Fruit fly (Drosophila melanogaster) whole organism, embryonic: ENCODE data around the gene Traf-like.

ENCODE experiments used
- Atf3 ChIP-seq: fragments of 200-800 bp; sonication (Bioruptor generic); optimal IDR thresholded peaks from 3 replicates; lab custom pipeline; 2016; ENCODE audit warnings: missing biosample characterization, missing genetic modification characterization
- Awh ChIP-seq: fragments of 200-800 bp; sonication (Bioruptor generic); IDR thresholded peaks from 2 replicates; pipeline ENCODE4, ENCODE4 v1.3.6; 2022; ENCODE audit warnings: missing biosample characterization, missing genetic modification characterization
- B-H1 ChIP-seq: fragments of 200-800 bp; sonication (Bioruptor generic); IDR thresholded peaks from 3 replicates; pipeline ENCODE4 v1.3.6; 2022; ENCODE audit warnings: missing biosample characterization, missing genetic modification characterization
- CG1024 ChIP-seq: fragments of 200-800 bp; sonication (Bioruptor generic); IDR thresholded peaks from 2 replicates; pipeline ENCODE4 v1.3.6; 2022; ENCODE audit warnings: missing biosample characterization, missing genetic modification characterization
- CG10274 ChIP-seq: fragments of 200-800 bp; sonication (Bioruptor generic); optimal IDR thresholded peaks from 3 replicates; lab custom pipeline; 2017; ENCODE audit warnings: missing biosample characterization, mild to moderate bottlenecking, missing genetic modification characterization
- CG10321 ChIP-seq: fragments of 200-800 bp; sonication (Bioruptor generic); IDR thresholded peaks from 2 replicates; pipeline ENCODE4 v1.3.6; 2022; ENCODE audit warnings: missing biosample characterization, missing genetic modification characterization
- CG10543 ChIP-seq: fragments of 200-800 bp; sonication (Bioruptor generic); optimal IDR thresholded peaks from 3 replicates; lab custom pipeline; 2017; ENCODE audit warnings: missing biosample characterization, mild to moderate bottlenecking, missing genetic modification characterization, moderate library complexity
- CG11695 ChIP-seq: fragments of 200-800 bp; sonication (Bioruptor generic); IDR thresholded peaks from 3 replicates; pipeline ENCODE4 v1.3.6; 2022; ENCODE audit warnings: missing biosample characterization, missing genetic modification characterization
- CG11696 ChIP-seq: fragments of 200-800 bp; sonication (Bioruptor generic); IDR thresholded peaks from 2 replicates; pipeline ENCODE4 v1.3.6; 2022; ENCODE audit warnings: missing biosample characterization, missing genetic modification characterization
- CG11723 ChIP-seq: fragments of 200-800 bp; sonication (Bioruptor generic); optimal IDR thresholded peaks from 2 replicates; lab custom pipeline; 2017; ENCODE audit warnings: missing biosample characterization, mild to moderate bottlenecking, missing genetic modification characterization
- CG1647 ChIP-seq: fragments of 200-800 bp; sonication (Bioruptor generic); optimal IDR thresholded peaks from 3 replicates; lab custom pipeline; 2016; ENCODE audit warnings: missing biosample characterization, missing genetic modification characterization
- CG16863 ChIP-seq: fragments of 200-800 bp; sonication (Bioruptor generic); optimal IDR thresholded peaks from 3 replicates; lab custom pipeline; 2016; ENCODE audit warnings: missing biosample characterization, missing genetic modification characterization
- CG18011 ChIP-seq: fragments of 200-800 bp; sonication (Bioruptor generic); optimal IDR thresholded peaks from 2 replicates; lab custom pipeline; 2017; ENCODE audit warnings: missing biosample characterization, missing genetic modification characterization, mild to moderate bottlenecking, moderate library complexity, missing genotype
- CG18599 ChIP-seq: fragments of 200-800 bp; sonication (Bioruptor generic); optimal IDR thresholded peaks from 3 replicates; lab custom pipeline; 2017; ENCODE audit warnings: missing biosample characterization, missing genetic modification characterization, mild to moderate bottlenecking, moderate library complexity, missing genetic modification reagents
- CG3407 ChIP-seq: fragments of 200-800 bp; sonication (Bioruptor generic); optimal IDR thresholded peaks from 2 replicates; lab custom pipeline; 2018; ENCODE audit warnings: missing biosample characterization, mild to moderate bottlenecking, missing genetic modification characterization
- CG3726 ChIP-seq: fragments of 200-800 bp; sonication (Bioruptor generic); IDR thresholded peaks from 3 replicates; pipeline ENCODE4, ENCODE4 v1.3.6; 2022; ENCODE audit warnings: missing biosample characterization, missing genetic modification characterization
- CG3995 ChIP-seq: fragments of 200-800 bp; sonication (Bioruptor generic); optimal IDR thresholded peaks from 3 replicates; lab custom pipeline; 2016; ENCODE audit warnings: missing biosample characterization, missing genetic modification characterization
- CG43689 ChIP-seq: fragments of 200-800 bp; sonication (Bioruptor generic); IDR thresholded peaks from 2 replicates; pipeline ENCODE4 v1.3.6; 2022; ENCODE audit warnings: missing biosample characterization, missing genetic modification characterization
- CG6272 ChIP-seq: fragments of 200-800 bp; sonication (Bioruptor generic); IDR thresholded peaks from 2 replicates; pipeline ENCODE4 v1.3.6; 2022; ENCODE audit warnings: missing biosample characterization, missing genetic modification characterization
- CG6689 ChIP-seq: fragments of 200-800 bp; sonication (Bioruptor generic); IDR thresholded peaks from 2 replicates; pipeline ENCODE4 v1.3.6; 2022; ENCODE audit warnings: missing biosample characterization, missing genetic modification characterization
- CG8478 ChIP-seq: fragments of >200 bp; optimal IDR thresholded peaks from 2 replicates; lab custom pipeline; 2018
- CG9817 ChIP-seq: fragments of 200-800 bp; sonication (Bioruptor generic); optimal IDR thresholded peaks from 2 replicates; lab custom pipeline; 2018; ENCODE audit warnings: missing biosample characterization, mild to moderate bottlenecking, missing genetic modification characterization, moderate library complexity
- CrebB ChIP-seq: fragments of 200-800 bp; sonication (Bioruptor generic); optimal IDR thresholded peaks from 3 replicates; lab custom pipeline; 2018; ENCODE audit warnings: missing biosample characterization, mild to moderate bottlenecking, missing genetic modification characterization
- Ets97D ChIP-seq: fragments of 200-800 bp; sonication (Bioruptor generic); optimal IDR thresholded peaks from 3 replicates; lab custom pipeline; 2016; ENCODE audit warnings: missing biosample characterization, missing genetic modification characterization
- Hr39 ChIP-seq: fragments of >200 bp; optimal IDR thresholded peaks from 2 replicates; lab custom pipeline; 2017
- Lim3 ChIP-seq: fragments of 200-800 bp; sonication (Bioruptor generic); IDR thresholded peaks from 2 replicates; pipeline ENCODE4 v1.3.6; 2022; ENCODE audit warnings: missing biosample characterization, missing genetic modification characterization
- Lpt ChIP-seq: fragments of >200 bp; optimal IDR thresholded peaks from 2 replicates; lab custom pipeline; 2018; ENCODE audit warnings: missing biosample characterization, missing genetic modification characterization
- Mrtf ChIP-seq: fragments of 200-800 bp; sonication (Bioruptor generic); IDR thresholded peaks from 3 replicates; pipeline ENCODE4 v1.3.6; 2022; ENCODE audit warnings: missing biosample characterization, missing genetic modification characterization
- Oli ChIP-seq: fragments of 200-800 bp; sonication (Bioruptor generic); optimal IDR thresholded peaks from 2 replicates; lab custom pipeline; 2018; ENCODE audit warnings: missing biosample characterization, mild to moderate bottlenecking, missing genetic modification characterization, moderate library complexity
- Ptx1 ChIP-seq: fragments of 200-800 bp; sonication (Bioruptor generic); IDR thresholded peaks from 2 replicates; pipeline ENCODE4 v1.3.6; 2022; ENCODE audit warnings: missing biosample characterization, missing genetic modification characterization
- Ravus ChIP-seq: fragments of 200-800 bp; sonication (Bioruptor generic); IDR thresholded peaks from 2 replicates; pipeline ENCODE4 v1.3.6; 2022; ENCODE audit warnings: missing biosample characterization, missing genetic modification characterization
- Ssrp ChIP-seq: fragments of 200-800 bp; sonication (Bioruptor generic); optimal IDR thresholded peaks from 2 replicates; lab custom pipeline; 2018; ENCODE audit warnings: missing biosample characterization, mild to moderate bottlenecking, missing genetic modification characterization, moderate library complexity
- TFAM ChIP-seq: fragments of 200-800 bp; sonication (Bioruptor generic); optimal IDR thresholded peaks from 2 replicates; lab custom pipeline; 2017; ENCODE audit warnings: missing biosample characterization, missing genetic modification characterization, inconsistent platforms
- YL-1 ChIP-seq: fragments of 200-800 bp; sonication (Bioruptor generic); optimal IDR thresholded peaks from 3 replicates; lab custom pipeline; 2017; ENCODE audit warnings: missing biosample characterization, mild to moderate bottlenecking, missing genetic modification characterization
- al ChIP-seq: fragments of 200-800 bp; sonication (Bioruptor generic); IDR thresholded peaks from 2 replicates; pipeline ENCODE4 v1.3.6; 2022; ENCODE audit warnings: missing biosample characterization, missing genetic modification characterization
- ap ChIP-seq: fragments of 200-800 bp; sonication (Bioruptor generic); IDR thresholded peaks from 2 replicates; pipeline ENCODE4 v1.3.6; 2022; ENCODE audit warnings: missing biosample characterization, missing genetic modification characterization
- bbx ChIP-seq: fragments of 200-800 bp; sonication (Bioruptor generic); IDR thresholded peaks from 2 replicates; pipeline ENCODE4 v1.3.6; 2022; ENCODE audit warnings: missing biosample characterization, missing genetic modification characterization; ENCODE audit not compliant: partially characterized antibody
- bigmax ChIP-seq: fragments of 200-800 bp; sonication (Bioruptor generic); optimal IDR thresholded peaks from 2 replicates; lab custom pipeline; 2018; ENCODE audit warnings: missing biosample characterization, mild to moderate bottlenecking, missing genetic modification characterization
- da ChIP-seq: fragments of 200-800 bp; sonication (Bioruptor generic); optimal IDR thresholded peaks from 2 replicates; lab custom pipeline; 2016; ENCODE audit warnings: missing biosample characterization, missing genetic modification characterization
- dati ChIP-seq: fragments of 200-800 bp; sonication (Bioruptor generic); IDR thresholded peaks from 2 replicates; pipeline ENCODE4 v1.3.6; 2022; ENCODE audit warnings: missing biosample characterization, missing genetic modification characterization
- dmrt99B ChIP-seq: fragments of 200-800 bp; sonication (Bioruptor generic); optimal IDR thresholded peaks from 2 replicates; lab custom pipeline; 2018; ENCODE audit warnings: missing biosample characterization, mild to moderate bottlenecking, missing genetic modification characterization, moderate library complexity
- eve ChIP-seq, 2 experiments: fragments of >200 bp; optimal IDR thresholded peaks; 2 replicates each; lab custom pipeline; 2017; ENCODE audit warnings: missing biosample characterization in 2 of 2, missing genetic modification characterization in 2 of 2
- gem ChIP-seq: fragments of 200-800 bp; sonication (Bioruptor generic); optimal IDR thresholded peaks from 2 replicates; lab custom pipeline; 2019; ENCODE audit warnings: missing biosample characterization, mild to moderate bottlenecking, missing genetic modification characterization, moderate library complexity
- knrl ChIP-seq: fragments of 200-800 bp; sonication (Bioruptor generic); IDR thresholded peaks from 3 replicates; pipeline ENCODE4 v1.3.6; 2022; ENCODE audit warnings: missing biosample characterization, missing genetic modification characterization; ENCODE audit not compliant: partially characterized antibody
- lbe ChIP-seq: fragments of 200-800 bp; sonication (Bioruptor generic); optimal IDR thresholded peaks from 2 replicates; lab custom pipeline; 2016; ENCODE audit warnings: missing biosample characterization, mild to moderate bottlenecking, missing genetic modification characterization
- nmo ChIP-seq: fragments of 200-800 bp; sonication (Bioruptor generic); optimal IDR thresholded peaks from 2 replicates; lab custom pipeline; 2018; ENCODE audit warnings: missing biosample characterization, mild to moderate bottlenecking, missing genetic modification characterization, moderate library complexity
- pfk ChIP-seq: fragments of 200-800 bp; sonication (Bioruptor generic); optimal IDR thresholded peaks from 2 replicates; lab custom pipeline; 2018; ENCODE audit warnings: missing biosample characterization, mild to moderate bottlenecking, missing genetic modification characterization, moderate library complexity
- pnt ChIP-seq: fragments of 200-800 bp; sonication (Bioruptor generic); optimal IDR thresholded peaks from 3 replicates; lab custom pipeline; 2016; ENCODE audit warnings: missing biosample characterization, missing genetic modification characterization
- pum ChIP-seq: fragments of 200-800 bp; sonication (Bioruptor generic); optimal IDR thresholded peaks from 2 replicates; lab custom pipeline; 2016; ENCODE audit warnings: missing biosample characterization, missing genetic modification characterization
- rib ChIP-seq: fragments of 200-800 bp; sonication (Bioruptor generic); IDR thresholded peaks from 2 replicates; pipeline ENCODE4 v1.3.6; 2022; ENCODE audit warnings: missing biosample characterization, missing genetic modification characterization
- slp2 ChIP-seq: fragments of 200-800 bp; sonication (Bioruptor generic); optimal IDR thresholded peaks from 2 replicates; lab custom pipeline; 2016; ENCODE audit warnings: missing biosample characterization, missing genetic modification characterization
- sqz ChIP-seq: fragments of 200-800 bp; sonication (Bioruptor generic); optimal IDR thresholded peaks from 3 replicates; lab custom pipeline; 2018; ENCODE audit warnings: missing biosample characterization, mild to moderate bottlenecking, missing genetic modification characterization
- ttk ChIP-seq: fragments of 200-800 bp; sonication (Bioruptor generic); IDR thresholded peaks from 2 replicates; pipeline ENCODE4 v2.1.2; 2022; ENCODE audit warnings: missing biosample characterization, missing genetic modification characterization

Traf-like gene

dm6 chrX:16385942-16386392, 28.9 kb upstream of the Traf-like start (continued):
- no peak for TF ChIP-seq Atf3 (GFP tag; lab: Kevin White, UChicago)
- no peak for TF ChIP-seq CG16863 (GFP tag; lab: Kevin White, UChicago)
- 0 out of 3 replicates have a peak, but pooled peaks have one; percentile 31 for TF ChIP-seq CG11695
- TF ChIP-seq CG6272 (GFP tag; lab: Robert Waterston, UW): no peak
- TF ChIP-seq CG10321 (GFP tag; lab: Robert Waterston, UW): no peak
- TF ChIP-seq CG43689: no peak
- TF ChIP-seq YL-1 (GFP tag; lab: Kevin White, UChicago): no peak
- no peak for TF ChIP-seq bigmax (GFP tag; lab: Kevin White, UChicago)
- TF ChIP-seq CG18011: no peak
- no peak for TF ChIP-seq Awh (GFP tag; lab: Robert Waterston, UW)
- peak; percentile 56 for TF ChIP-seq dmrt99B (tag; lab: Kevin White, UChicago)
- TF ChIP-seq nmo (GFP tag; lab: Kevin White, UChicago): peak; percentile 9
- no peak for TF ChIP-seq bbx (GFP tag; lab: Robert Waterston, UW)
- no peak for TF ChIP-seq CG1647 (GFP tag; lab: Kevin White, UChicago)
- TF ChIP-seq CG18599 (GFP tag; lab: Kevin White, UChicago): peak; percentile 73
- no peak for TF ChIP-seq pfk (GFP tag; lab: Kevin White, UChicago)
- TF ChIP-seq Hr39 (lab: Kevin White, UChicago): no peak
- no peak for TF ChIP-seq CG1024 (GFP tag; lab: Robert Waterston, UW)
- TF ChIP-seq da (GFP tag; lab: Kevin White, UChicago): no peak
- TF ChIP-seq CrebB (tag; lab: Kevin White, UChicago): no peak
- peak; percentile 17; the same call in 1 of the 2 replicates for TF ChIP-seq CG6689 (GFP tag; lab: Robert Waterston, UW)
- no peak for TF ChIP-seq lbe (GFP tag; lab: Kevin White, UChicago)
- TF ChIP-seq CG8478: no peak
- TF ChIP-seq gem (tag; lab: Kevin White, UChicago): peak; percentile 54
- peak; percentile 8 for TF ChIP-seq Ssrp
- no peak for TF ChIP-seq CG9817 (tag; lab: Kevin White, UChicago)
- no peak for TF ChIP-seq Lim3 (GFP tag; lab: Robert Waterston, UW)
- no peak for TF ChIP-seq CG3726 (GFP tag; lab: Robert Waterston, UW)
- no peak for TF ChIP-seq ttk (GFP tag; lab: Robert Waterston, UW)
- peak; percentile 39 for TF ChIP-seq Oli (tag; lab: Kevin White, UChicago)
- no peak for TF ChIP-seq slp2 (GFP tag; lab: Kevin White, UChicago)
- no peak for TF ChIP-seq eve (GFP tag; optimal IDR thresholded peaks at IDR 0.05; lab: Kevin White, UChicago)
- TF ChIP-seq CG3995 (GFP tag; lab: Kevin White, UChicago): no peak
- TF ChIP-seq CG10274 (GFP tag; lab: Kevin White, UChicago): no peak
- no peak for TF ChIP-seq al (GFP tag; lab: Robert Waterston, UW)
- TF ChIP-seq Ravus (GFP tag; lab: Robert Waterston, UW): no peak
- TF ChIP-seq rib (GFP tag; lab: Robert Waterston, UW): no peak
- TF ChIP-seq dati: no peak
- peak; percentile 7 for TF ChIP-seq CG11723 (GFP tag; lab: Kevin White, UChicago)
- no peak for TF ChIP-seq knrl
- TF ChIP-seq CG10543 (GFP tag; lab: Kevin White, UChicago): peak; percentile 22
- no peak for TF ChIP-seq B-H1
- TF ChIP-seq CG11696 (GFP tag; lab: Robert Waterston, UW): peak; percentile 81
- peak; percentile 6 for TF ChIP-seq pum
- no peak for TF ChIP-seq Ets97D (GFP tag; lab: Kevin White, UChicago)
- no peak for TF ChIP-seq pnt
- TF ChIP-seq TFAM (GFP tag; lab: Kevin White, UChicago): no peak
- TF ChIP-seq Ptx1: 0 out of 2 replicates have a peak, but pooled peaks have one; percentile 23
- TF ChIP-seq ap: no peak
- no peak for TF ChIP-seq Mrtf (GFP tag; lab: Robert Waterston, UW)
- no peak for TF ChIP-seq Lpt (GFP tag; lab: Kevin White, UChicago)
- no peak for TF ChIP-seq CG3407 (GFP tag; lab: Kevin White, UChicago)
- TF ChIP-seq sqz: no peak
